Fruit fly (Drosophila melanogaster) whole organism, embryonic: ENCODE data around the gene CG42749.

Experiments used
- B-H1 ChIP-seq: fragments of 200-800 bp; sonication (Bioruptor generic); IDR thresholded peaks from 3 replicates; pipeline ENCODE4 v1.3.6; 2022; ENCODE audit warnings: missing biosample characterization, missing genetic modification characterization
- B-H2 ChIP-seq: fragments of 200-800 bp; sonication (Bioruptor generic); optimal IDR thresholded peaks from 2 replicates; lab custom pipeline; 2018; ENCODE audit warnings: missing biosample characterization, mild to moderate bottlenecking, missing genetic modification characterization
- CG1024 ChIP-seq: fragments of 200-800 bp; sonication (Bioruptor generic); IDR thresholded peaks from 2 replicates; pipeline ENCODE4 v1.3.6; 2022; ENCODE audit warnings: missing biosample characterization, missing genetic modification characterization
- CG10321 ChIP-seq: fragments of 200-800 bp; sonication (Bioruptor generic); IDR thresholded peaks from 2 replicates; pipeline ENCODE4 v1.3.6; 2022; ENCODE audit warnings: missing biosample characterization, missing genetic modification characterization
- CG11247 ChIP-seq: fragments of 200-800 bp; sonication (Bioruptor generic); IDR thresholded peaks from 2 replicates; pipeline ENCODE4 v1.3.6; 2022; ENCODE audit warnings: missing biosample characterization, missing genetic modification characterization
- CG11456 ChIP-seq: fragments of 200-800 bp; sonication (Bioruptor generic); IDR thresholded peaks from 3 replicates; pipeline ENCODE4 v1.3.6; 2022; ENCODE audit warnings: missing biosample characterization, missing genetic modification characterization
- CG11560 ChIP-seq: fragments of 200-800 bp; sonication (Bioruptor generic); IDR thresholded peaks from 3 replicates; pipeline ENCODE4 v1.3.6; 2022; ENCODE audit warnings: missing biosample characterization, missing genetic modification characterization
- CG11696 ChIP-seq: fragments of 200-800 bp; sonication (Bioruptor generic); IDR thresholded peaks from 2 replicates; pipeline ENCODE4 v1.3.6; 2022; ENCODE audit warnings: missing biosample characterization, missing genetic modification characterization
- CG12219 ChIP-seq: fragments of 200-800 bp; sonication (Bioruptor generic); optimal IDR thresholded peaks from 3 replicates; lab custom pipeline; 2018; ENCODE audit warnings: missing biosample characterization, mild to moderate bottlenecking, missing genetic modification characterization
- CG12744 ChIP-seq: fragments of 200-800 bp; sonication (Bioruptor generic); optimal IDR thresholded peaks from 2 replicates; lab custom pipeline; 2016; ENCODE audit warnings: missing biosample characterization, missing genetic modification characterization
- CG13424 ChIP-seq: fragments of 200-800 bp; sonication (Bioruptor generic); optimal IDR thresholded peaks from 2 replicates; lab custom pipeline; 2019; ENCODE audit warnings: missing biosample characterization, mild to moderate bottlenecking, missing genetic modification characterization, moderate library complexity
- CG13624 ChIP-seq: fragments of 200-800 bp; sonication (Bioruptor generic); optimal IDR thresholded peaks from 2 replicates; lab custom pipeline; 2016; ENCODE audit warnings: missing biosample characterization, missing genetic modification characterization
- CG14667 ChIP-seq: fragments of 200-800 bp; sonication (Bioruptor generic); IDR thresholded peaks from 2 replicates; pipeline ENCODE4 v1.3.6; 2022; ENCODE audit warnings: missing biosample characterization, missing genetic modification characterization
- CG15479 ChIP-seq: fragments of 200-800 bp; sonication (Bioruptor generic); optimal IDR thresholded peaks from 3 replicates; lab custom pipeline; 2019; ENCODE audit warnings: missing biosample characterization, mild to moderate bottlenecking, missing genetic modification characterization, moderate library complexity
- CG17186 ChIP-seq: fragments of 200-800 bp; sonication (Bioruptor generic); optimal IDR thresholded peaks from 3 replicates; lab custom pipeline; 2017; ENCODE audit warnings: missing biosample characterization, missing genetic modification reagents, missing genetic modification characterization
- CG17829 ChIP-seq: fragments of 200-800 bp; optimal IDR thresholded peaks from 2 replicates; lab custom pipeline; 2019; ENCODE audit warnings: missing biosample characterization, mild to moderate bottlenecking, missing genetic modification characterization, moderate library complexity
- CG18599 ChIP-seq: fragments of 200-800 bp; sonication (Bioruptor generic); optimal IDR thresholded peaks from 3 replicates; lab custom pipeline; 2017; ENCODE audit warnings: missing biosample characterization, missing genetic modification characterization, mild to moderate bottlenecking, moderate library complexity, missing genetic modification reagents
- CG2889 ChIP-seq: fragments of 200-800 bp; sonication (Bioruptor generic); IDR thresholded peaks from 3 replicates; pipeline ENCODE4 v1.3.6; 2022; ENCODE audit warnings: missing biosample characterization, missing genetic modification characterization
- CG31365 ChIP-seq: fragments of 200-800 bp; sonication (Bioruptor generic); optimal IDR thresholded peaks from 2 replicates; lab custom pipeline; 2018; ENCODE audit warnings: missing biosample characterization, mild to moderate bottlenecking, missing genetic modification characterization
- CG32532 ChIP-seq: fragments of 200-800 bp; sonication (Bioruptor generic); IDR thresholded peaks from 2 replicates; pipeline ENCODE4 v1.3.6; 2022; ENCODE audit warnings: missing biosample characterization, missing genetic modification characterization
- CG3995 ChIP-seq: fragments of 200-800 bp; sonication (Bioruptor generic); optimal IDR thresholded peaks from 3 replicates; lab custom pipeline; 2016; ENCODE audit warnings: missing biosample characterization, missing genetic modification characterization
- CG42726 ChIP-seq: fragments of 200-800 bp; sonication (Bioruptor generic); IDR thresholded peaks from 2 replicates; pipeline ENCODE4 v1.3.6; 2022; ENCODE audit warnings: missing biosample characterization, missing genetic modification characterization; ENCODE audit not compliant: partially characterized antibody
- CG4360 ChIP-seq: fragments of 200-800 bp; sonication (Bioruptor generic); IDR thresholded peaks from 2 replicates; pipeline ENCODE4 v1.3.6; 2022; ENCODE audit warnings: missing biosample characterization, missing genetic modification characterization
- CG7928 ChIP-seq: fragments of 200-800 bp; sonication (Bioruptor generic); optimal IDR thresholded peaks from 2 replicates; lab custom pipeline; 2017; ENCODE audit warnings: missing biosample characterization, mild to moderate bottlenecking, missing genetic modification characterization
- CoRest ChIP-seq: fragments of 200-800 bp; sonication (Bioruptor generic); optimal IDR thresholded peaks from 3 replicates; lab custom pipeline; 2018; ENCODE audit warnings: missing biosample characterization, mild to moderate bottlenecking, missing genetic modification characterization, moderate library complexity
- D ChIP-seq, 2 experiments: fragments of 200-800 bp in 1 of 2; fragments of >200 bp in 1 of 2; sonication (Bioruptor generic) in 1 of 2; optimal IDR thresholded peaks; 2 replicates in 1 of 2; 3 replicates in 1 of 2; lab custom pipeline; 2017; ENCODE audit warnings: mild to moderate bottlenecking in 1 of 2, missing biosample characterization in 1 of 2, missing genetic modification characterization in 1 of 2, missing genetic modification reagents in 1 of 2
- D19B ChIP-seq: fragments of 200-800 bp; sonication (Bioruptor generic); optimal IDR thresholded peaks from 2 replicates; lab custom pipeline; 2017; ENCODE audit warnings: missing biosample characterization, mild to moderate bottlenecking, missing genetic modification characterization
- Fer1 ChIP-seq: fragments of 200-800 bp; sonication (Bioruptor generic); optimal IDR thresholded peaks from 2 replicates; lab custom pipeline; 2017; ENCODE audit warnings: missing biosample characterization, mild to moderate bottlenecking, missing genetic modification characterization
- Fer3 ChIP-seq: fragments of 200-800 bp; sonication (Bioruptor generic); optimal IDR thresholded peaks from 2 replicates; lab custom pipeline; 2018; ENCODE audit warnings: missing biosample characterization, mild to moderate bottlenecking, missing genetic modification characterization, moderate library complexity
- GATAe ChIP-seq: fragments of 200-800 bp; sonication (Bioruptor generic); conservative IDR thresholded peaks from 2 replicates; pipeline ENCODE4 v1.3.6; 2022; ENCODE audit warnings: missing biosample characterization, missing genetic modification characterization
- HHEX ChIP-seq: fragments of 200-800 bp; sonication (Bioruptor generic); optimal IDR thresholded peaks from 3 replicates; lab custom pipeline; 2017; ENCODE audit warnings: missing biosample characterization, mild to moderate bottlenecking, missing genetic modification characterization, missing genetic modification reagents
- Jarid2 ChIP-seq: fragments of 200-800 bp; sonication (Bioruptor generic); optimal IDR thresholded peaks from 3 replicates; lab custom pipeline; 2017; ENCODE audit warnings: mild to moderate bottlenecking, missing biosample characterization, missing genetic modification reagents, missing genetic modification characterization
- Optix ChIP-seq: fragments of 200-800 bp; sonication (Bioruptor generic); IDR thresholded peaks from 3 replicates; pipeline ENCODE4 v1.3.6; 2022; ENCODE audit warnings: missing biosample characterization, missing genetic modification characterization
- Poxn ChIP-seq: fragments of 200-800 bp; sonication (Bioruptor generic); IDR thresholded peaks from 2 replicates; pipeline ENCODE4 v1.3.6; 2022; ENCODE audit warnings: missing biosample characterization, missing genetic modification characterization
- al ChIP-seq: fragments of 200-800 bp; sonication (Bioruptor generic); IDR thresholded peaks from 2 replicates; pipeline ENCODE4 v1.3.6; 2022; ENCODE audit warnings: missing biosample characterization, missing genetic modification characterization
- cad ChIP-seq: fragments of >200 bp; optimal IDR thresholded peaks from 2 replicates; lab custom pipeline; 2017; ENCODE audit warnings: missing biosample characterization, missing genetic modification characterization
- dimm ChIP-seq: fragments of 200-800 bp; sonication (Bioruptor generic); IDR thresholded peaks from 2 replicates; pipeline ENCODE4 v1.3.6; 2022; ENCODE audit warnings: missing biosample characterization, missing genetic modification characterization
- dm ChIP-seq: fragments of 200-800 bp; sonication (Bioruptor generic); optimal IDR thresholded peaks from 3 replicates; lab custom pipeline; 2016; ENCODE audit warnings: missing biosample characterization, missing genetic modification characterization
- esg ChIP-seq: fragments of 200-800 bp; sonication (Bioruptor generic); conservative IDR thresholded peaks from 2 replicates; pipeline ENCODE4 v1.3.6; 2022; ENCODE audit warnings: missing biosample characterization, missing genetic modification characterization
- h ChIP-seq: fragments of >200 bp; optimal IDR thresholded peaks from 2 replicates; lab custom pipeline; 2017
- ind ChIP-seq: fragments of 200-800 bp; sonication (Bioruptor generic); optimal IDR thresholded peaks from 3 replicates; lab custom pipeline; 2016; ENCODE audit warnings: missing biosample characterization, missing genetic modification characterization
- ken ChIP-seq: fragments of 200-800 bp; sonication (Bioruptor generic); IDR thresholded peaks from 3 replicates; pipeline ENCODE4 v1.3.6; 2022; ENCODE audit warnings: missing biosample characterization, missing genetic modification characterization
- maf-S ChIP-seq: fragments of 200-800 bp; sonication (Bioruptor generic); optimal IDR thresholded peaks from 2 replicates; lab custom pipeline; 2016; ENCODE audit warnings: missing biosample characterization, missing genetic modification characterization
- mam ChIP-seq: fragments of 200-800 bp; sonication (Bioruptor generic); optimal IDR thresholded peaks from 3 replicates; lab custom pipeline; 2016; ENCODE audit warnings: missing biosample characterization, missing genetic modification characterization
- pita ChIP-seq: fragments of 200-800 bp; sonication (Bioruptor generic); optimal IDR thresholded peaks from 2 replicates; lab custom pipeline; 2017; ENCODE audit warnings: missing biosample characterization, mild to moderate bottlenecking, missing genetic modification characterization
- run ChIP-seq: fragments of 200-800 bp; sonication (Bioruptor generic); optimal IDR thresholded peaks from 3 replicates; lab custom pipeline; 2018; ENCODE audit warnings: missing biosample characterization, mild to moderate bottlenecking, missing genetic modification characterization
- slp2 ChIP-seq: fragments of 200-800 bp; sonication (Bioruptor generic); optimal IDR thresholded peaks from 2 replicates; lab custom pipeline; 2016; ENCODE audit warnings: missing biosample characterization, missing genetic modification characterization
- stwl ChIP-seq: fragments of 200-800 bp; sonication (Bioruptor generic); optimal IDR thresholded peaks from 3 replicates; lab custom pipeline; 2018; ENCODE audit warnings: missing biosample characterization, mild to moderate bottlenecking, missing genetic modification characterization, moderate library complexity
- tgo ChIP-seq: fragments of 200-800 bp; sonication (Bioruptor generic); IDR thresholded peaks from 3 replicates; pipeline ENCODE4 v1.3.6; 2022; ENCODE audit warnings: missing biosample characterization, missing genetic modification characterization
- tll ChIP-seq, 2 experiments: fragments of 200-800 bp in 1 of 2; fragments of >200 bp in 1 of 2; sonication (Bioruptor generic) in 1 of 2; optimal IDR thresholded peaks; 2 replicates each; lab custom pipeline; 2017 to 2019; ENCODE audit warnings: missing biosample characterization in 2 of 2, missing genetic modification characterization in 2 of 2, mild to moderate bottlenecking in 1 of 2, moderate library complexity in 1 of 2

Gene CG42749

DNA sequence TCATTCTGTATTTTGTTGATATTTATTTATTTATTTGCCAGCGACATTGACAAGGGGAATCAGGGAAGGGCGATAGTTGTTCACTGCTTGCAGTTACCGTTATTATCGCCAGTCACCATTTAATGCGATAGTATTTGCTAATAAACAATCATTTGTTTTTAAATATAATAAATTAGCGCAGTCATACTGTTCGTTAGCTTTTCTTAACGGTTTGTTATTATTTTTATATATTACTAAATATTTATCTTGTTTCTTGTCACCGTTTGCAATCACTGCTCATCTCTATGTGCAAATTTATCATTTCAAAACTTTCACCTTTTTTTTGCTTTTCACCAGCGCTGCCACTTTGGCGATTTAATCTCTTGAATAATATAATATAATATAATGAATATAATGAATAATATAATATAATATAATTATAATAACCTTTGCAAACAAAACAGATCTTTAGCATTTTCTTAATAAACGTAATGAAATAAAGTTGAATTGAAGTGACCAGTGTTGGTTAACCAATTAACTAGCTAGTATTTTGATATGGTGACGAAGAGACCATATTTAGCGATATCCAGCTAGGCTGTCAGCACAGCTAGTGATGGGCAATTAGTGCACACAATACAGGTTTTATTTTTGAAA lies 33.5 kb downstream of the CG42749 start, which contains the start of the genes CG3309 and XRCC1 (continued):
- TF ChIP-seq CG10321 (GFP tag; lab: Robert Waterston, UW), result no peak
- TF ChIP-seq D19B (GFP tag; lab: Kevin White, UChicago), result no peak
- TF ChIP-seq maf-S (GFP tag; lab: Kevin White, UChicago), result no peak
- TF ChIP-seq CoRest, result peak; percentile 59
- 0 out of 3 replicates have a peak, but pooled peaks have one; percentile 25 for TF ChIP-seq CG2889 (GFP tag; lab: Robert Waterston, UW)
- TF ChIP-seq CG3995 (GFP tag; lab: Kevin White, UChicago), result peak; percentile 99
- TF ChIP-seq B-H1 (GFP tag; lab: Robert Waterston, UW), result no peak; the same call in 2 of the 3 replicates
- peak; percentile 2 for TF ChIP-seq mam (GFP tag; lab: Kevin White, UChicago)
- peak; percentile 34 for TF ChIP-seq CG32532
- peak; percentile 59 for TF ChIP-seq al (GFP tag; lab: Robert Waterston, UW)
- TF ChIP-seq Poxn (GFP tag; lab: Robert Waterston, UW), result no peak
- peak; percentile 53 for TF ChIP-seq CG13424
- TF ChIP-seq dm (GFP tag; lab: Kevin White, UChicago), result no peak
- no peak for TF ChIP-seq CG11696 (GFP tag; lab: Robert Waterston, UW)
- TF ChIP-seq stwl (tag; lab: Kevin White, UChicago), result peak; percentile 21
- TF ChIP-seq D (optimal IDR thresholded peaks at IDR 0.05; lab: Kevin White, UChicago), result no peak
- peak; percentile 8 for TF ChIP-seq D (GFP tag; optimal IDR thresholded peaks at IDR 0.05; lab: Kevin White, UChicago)
- TF ChIP-seq CG18599, result no peak
- no peak for TF ChIP-seq cad (GFP tag; lab: Kevin White, UChicago)
- TF ChIP-seq Fer3 (tag; lab: Kevin White, UChicago), result peak; percentile 17
- no peak for TF ChIP-seq CG11560 (tag; lab: Robert Waterston, UW)
- peak; percentile 20 for TF ChIP-seq HHEX (GFP tag; lab: Kevin White, UChicago)
- TF ChIP-seq tgo (GFP tag; lab: Robert Waterston, UW), result peak; percentile 58
- no peak for TF ChIP-seq run (tag; lab: Kevin White, UChicago)
- TF ChIP-seq CG11456 (GFP tag; lab: Robert Waterston, UW), result no peak
- TF ChIP-seq tll (GFP tag; optimal IDR thresholded peaks at IDR 0.05; lab: Kevin White, UChicago), result no peak
- no peak for TF ChIP-seq dimm (GFP tag; lab: Robert Waterston, UW)
- TF ChIP-seq CG13624 (GFP tag; lab: Kevin White, UChicago), result no peak
- no peak for TF ChIP-seq B-H2 (GFP tag; lab: Kevin White, UChicago)
- TF ChIP-seq CG7928 (GFP tag; lab: Kevin White, UChicago), result no peak
- no peak for TF ChIP-seq slp2
- TF ChIP-seq CG14667 (GFP tag; lab: Robert Waterston, UW), result 0 out of 2 replicates have a peak, but pooled peaks have one; percentile 13
- TF ChIP-seq ind (GFP tag; lab: Kevin White, UChicago), result peak; percentile 31
- 0 out of 2 replicates have a peak, but pooled peaks have one; percentile 7 for TF ChIP-seq CG11247 (GFP tag; lab: Robert Waterston, UW)
- TF ChIP-seq CG31365 (tag; lab: Kevin White, UChicago), result no peak
- no peak for TF ChIP-seq h
- TF ChIP-seq ken, result peak; percentile 61; the same call in 2 of the 3 replicates
- no peak for TF ChIP-seq CG12744 (GFP tag; lab: Kevin White, UChicago)
- TF ChIP-seq CG4360 (GFP tag; lab: Robert Waterston, UW), result no peak
- no peak for TF ChIP-seq CG17186 (GFP tag; lab: Kevin White, UChicago)
- TF ChIP-seq Fer1 (GFP tag; lab: Kevin White, UChicago), result no peak
- peak; percentile 47 for TF ChIP-seq CG17829 (tag; lab: Kevin White, UChicago)
- TF ChIP-seq esg (GFP tag; lab: Robert Waterston, UW), result peak; percentile 44; the same call in 1 of the 2 replicates
- peak; percentile 82 for TF ChIP-seq CG42726 (GFP tag; lab: Robert Waterston, UW)
- TF ChIP-seq CG1024 (GFP tag; lab: Robert Waterston, UW), result no peak
- TF ChIP-seq Optix (GFP tag; lab: Robert Waterston, UW), result no peak; the same call in 2 of the 3 replicates
- no peak for TF ChIP-seq Jarid2 (GFP tag; lab: Kevin White, UChicago)
- TF ChIP-seq pita (GFP tag; lab: Kevin White, UChicago), result no peak
- TF ChIP-seq CG15479 (GFP tag; lab: Kevin White, UChicago), result no peak
- TF ChIP-seq CG12219 (GFP tag; lab: Kevin White, UChicago), result no peak
- no peak for TF ChIP-seq GATAe
